Worm (Caenorhabditis elegans): ENCODE results near the gene arrd-24.
A peak's percentile ranks its signal among the peaks of the same experiment; 100 is the strongest.

Gene arrd-24

ce11 chrX:14015808-14016207 lies 35.5 kb upstream of the arrd-24 start (continued):
- peak; percentile 80 for TF ChIP-seq ceh-24 (tag; optimal IDR thresholded peaks at IDR 0.05)
- peak; percentile 60 for TF ChIP-seq ceh-48 (tag; optimal IDR thresholded peaks at IDR 0.05)
- peak; percentile 39 for TF ChIP-seq zip-5 (tag; optimal IDR thresholded peaks at IDR 0.05)
- TF ChIP-seq nhr-11 (tag; optimal IDR thresholded peaks at IDR 0.05), result no peak
- TF ChIP-seq K09A11.1 (tag; optimal IDR thresholded peaks at IDR 0.05; ENCODE audit: insufficient read depth), result no peak
- peak; percentile 63 for TF ChIP-seq ahr-1 (tag; optimal IDR thresholded peaks at IDR 0.05)
- TF ChIP-seq mec-3 (tag; optimal IDR thresholded peaks at IDR 0.05; ENCODE audit: borderline replicate concordance), result no peak
- no peak for TF ChIP-seq pax-1 (tag; optimal IDR thresholded peaks at IDR 0.05)
- peak; percentile 31 for TF ChIP-seq tbx-7 (tag; optimal IDR thresholded peaks at IDR 0.05)
- TF ChIP-seq ama-1 (optimal IDR thresholded peaks at IDR 0.05), result no peak
- TF ChIP-seq lin-11 (tag; optimal IDR thresholded peaks at IDR 0.05), result peak; percentile 72
- peak; percentile 48 for TF ChIP-seq F13H6.1 (tag; optimal IDR thresholded peaks at IDR 0.05)
- peak; percentile 67 for TF ChIP-seq C08G9.2 (tag; optimal IDR thresholded peaks at IDR 0.05)
- peak; percentile 64 for TF ChIP-seq nhr-232 (tag; optimal IDR thresholded peaks at IDR 0.05)
- TF ChIP-seq ttx-3 (tag; optimal IDR thresholded peaks at IDR 0.05), result peak; percentile 71
- TF ChIP-seq tbx-2 (tag; optimal IDR thresholded peaks at IDR 0.05), result peak; percentile 78
- peak; percentile 81 for TF ChIP-seq Y22D7AL.16 (tag; optimal IDR thresholded peaks at IDR 0.05)
- peak; percentile 86 for TF ChIP-seq ceh-19 (GFP tag; optimal IDR thresholded peaks at IDR 0.05)
- TF ChIP-seq ets-4 (tag; optimal IDR thresholded peaks at IDR 0.05), result peak; percentile 37
- no peak for TF ChIP-seq elt-4 (tag; optimal IDR thresholded peaks at IDR 0.05)
- peak; percentile 83 for TF ChIP-seq sox-4 (tag; optimal IDR thresholded peaks at IDR 0.05)
- no peak for TF ChIP-seq odd-2 (tag; optimal IDR thresholded peaks at IDR 0.05)
- peak; percentile 76 for TF ChIP-seq ref-2 (tag; optimal IDR thresholded peaks at IDR 0.05)
- TF ChIP-seq rnt-1 (tag; optimal IDR thresholded peaks at IDR 0.05), result peak; percentile 80
- TF ChIP-seq ceh-18 (tag; optimal IDR thresholded peaks at IDR 0.05), result peak; percentile 64
- peak; percentile 64 for TF ChIP-seq ceh-31 (tag; optimal IDR thresholded peaks at IDR 0.05)
- peak; percentile 74 for TF ChIP-seq unc-55 (GFP tag; optimal IDR thresholded peaks at IDR 0.05)
- TF ChIP-seq unc-86 (tag; optimal IDR thresholded peaks at IDR 0.05), result peak; percentile 73

DNA sequence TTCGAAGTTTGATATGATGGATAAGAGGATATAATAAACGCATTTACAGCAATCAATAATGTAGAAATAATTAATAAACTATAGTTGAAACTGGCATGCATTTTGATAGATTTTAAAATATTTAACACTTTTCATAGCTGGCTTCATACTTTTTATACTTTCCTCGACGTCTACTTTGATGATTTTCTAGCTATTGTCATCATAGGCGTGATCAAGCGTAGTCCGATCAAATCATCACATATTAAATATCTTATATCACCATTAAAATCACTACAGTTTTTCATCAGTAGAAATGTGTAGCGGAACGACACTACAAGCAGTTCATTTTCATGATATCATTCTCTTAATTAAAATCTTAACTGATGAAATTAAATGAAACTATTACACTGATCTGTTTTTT lies 35.0 kb upstream of the arrd-24 start, which contains the start of gene C04C11.25:
Gene C04C11.25 (minus strand): TSS at position 101 of the 400 bp plus-strand sequence.
- TF ChIP-seq ceh-48 (tag; optimal IDR thresholded peaks at IDR 0.05), result no peak
- TF ChIP-seq dmd-4 (tag; optimal IDR thresholded peaks at IDR 0.05; ENCODE audit: borderline replicate concordance), result no peak
- no peak for TF ChIP-seq sox-4 (tag; optimal IDR thresholded peaks at IDR 0.05)
- TF ChIP-seq ceh-6 (GFP tag; optimal IDR thresholded peaks at IDR 0.05), result no peak
- no peak for TF ChIP-seq pha-2 (tag; optimal IDR thresholded peaks at IDR 0.05)
- no peak for TF ChIP-seq syd-9 (tag; optimal IDR thresholded peaks at IDR 0.05)
- TF ChIP-seq ahr-1 (tag; optimal IDR thresholded peaks at IDR 0.05), result no peak
- TF ChIP-seq pax-1 (tag; optimal IDR thresholded peaks at IDR 0.05), result no peak
- no peak for TF ChIP-seq fkh-6 (tag; optimal IDR thresholded peaks at IDR 0.05)
- TF ChIP-seq sox-2 (GFP tag; IDR thresholded peaks at IDR 0.05), result no peak
- TF ChIP-seq tbx-7 (tag; optimal IDR thresholded peaks at IDR 0.05), result no peak
- no peak for TF ChIP-seq gmeb-2 (tag; optimal IDR thresholded peaks at IDR 0.05)
- no peak for TF ChIP-seq Y22D7AL.16 (tag; optimal IDR thresholded peaks at IDR 0.05)
- no peak for TF ChIP-seq eyg-1 (tag; optimal IDR thresholded peaks at IDR 0.05)
- no peak for TF ChIP-seq pqm-1 (tag; optimal IDR thresholded peaks at IDR 0.05)
- no peak for TF ChIP-seq C08G9.2 (tag; optimal IDR thresholded peaks at IDR 0.05)

- no peak for TF ChIP-seq unc-42 (tag; optimal IDR thresholded peaks at IDR 0.05)
- no peak for TF ChIP-seq T23F11.4 (GFP tag; optimal IDR thresholded peaks at IDR 0.05)
- no peak for TF ChIP-seq hlh-8 (tag; optimal IDR thresholded peaks at IDR 0.05)
- TF ChIP-seq syd-9 (tag; optimal IDR thresholded peaks at IDR 0.05), result no peak
- no peak for TF ChIP-seq unc-86 (tag; optimal IDR thresholded peaks at IDR 0.05)
- no peak for TF ChIP-seq pha-4 (tag; optimal IDR thresholded peaks at IDR 0.05)
- no peak for TF ChIP-seq rnt-1 (tag; optimal IDR thresholded peaks at IDR 0.05)
- TF ChIP-seq sox-2 (GFP tag; IDR thresholded peaks at IDR 0.05), result no peak
- no peak for TF ChIP-seq ama-1 (optimal IDR thresholded peaks at IDR 0.05)
- no peak for TF ChIP-seq hlh-13 (GFP tag; optimal IDR thresholded peaks at IDR 0.05)
- TF ChIP-seq mec-3 (tag; optimal IDR thresholded peaks at IDR 0.05; ENCODE audit: borderline replicate concordance), result no peak
- no peak for TF ChIP-seq dve-1 (tag; optimal IDR thresholded peaks at IDR 0.05)
- TF ChIP-seq sdc-2 (tag; optimal IDR thresholded peaks at IDR 0.05), result no peak
- no peak for TF ChIP-seq nhr-11 (tag; optimal IDR thresholded peaks at IDR 0.05)
- no peak for TF ChIP-seq ceh-19 (GFP tag; optimal IDR thresholded peaks at IDR 0.05)
- TF ChIP-seq odd-2 (tag; optimal IDR thresholded peaks at IDR 0.05), result no peak
- TF ChIP-seq ceh-30 (tag; optimal IDR thresholded peaks at IDR 0.05), result no peak
- TF ChIP-seq pqm-1 (tag; optimal IDR thresholded peaks at IDR 0.05), result no peak
- no peak for TF ChIP-seq pag-3 (tag; optimal IDR thresholded peaks at IDR 0.05; ENCODE audit: borderline replicate concordance)
- TF ChIP-seq hlh-15 (tag; optimal IDR thresholded peaks at IDR 0.05), result no peak
These were observed 32.1 kb upstream of the arrd-24 start, which contains the start of gene tbc-19 for ce11 chrX:14012417-14012816. Gene tbc-19, minus strand, starts transcription at chrX:14012517.
